Worm (Caenorhabditis elegans): Measurements from ENCODE around the gene ZK856.11.

ZK856.11 gene

ce11 chrV:10216724-10217123 is 12.0 kb upstream of the ZK856.11 start, which contains the start of gene ZK856.14:
ZK856.14 (plus strand) TSS chrV:10217024.
- TF ChIP-seq pha-4 (GFP tag; IDR thresholded peaks at IDR 0.05) (no peak), pha-4 (tag; optimal IDR thresholded peaks at IDR 0.05) (no peak), dmd-6 (GFP tag; IDR thresholded peaks at IDR 0.05) (no peak), fos-1 (tag; optimal IDR thresholded peaks at IDR 0.05) (no peak), ceh-32 (tag; optimal IDR thresholded peaks at IDR 0.05; ENCODE audit: poor library complexity) (no peak), nhr-41 (GFP tag; IDR thresholded peaks at IDR 0.05) (no peak)

DNA sequence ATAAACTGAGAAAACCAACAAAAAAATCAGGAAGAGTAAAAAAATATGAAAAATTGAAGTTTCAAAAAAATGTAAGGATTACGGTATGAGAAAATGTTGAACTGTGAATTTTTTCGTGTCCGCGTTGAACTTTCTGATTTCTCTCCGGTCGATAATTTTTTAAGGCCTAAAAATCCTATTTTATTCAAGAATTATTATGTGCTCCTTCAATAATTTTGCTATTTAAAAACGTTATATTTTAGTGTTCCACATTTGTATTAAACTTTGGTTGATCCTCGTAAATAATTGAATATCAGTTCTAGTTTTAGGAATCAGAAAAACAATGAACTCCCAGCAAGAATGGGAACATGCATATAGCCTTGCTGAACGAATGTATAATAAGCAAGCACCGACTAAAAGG is 7.9 kb upstream of the ZK856.11 start, which contains the start of gene hpo-40:
Gene hpo-40 (plus strand): TSS at position 301 of the 400 bp plus-strand sequence.
- TF ChIP-seq lim-7 (GFP tag; IDR thresholded peaks at IDR 0.05) (no peak), dmd-9 (GFP tag; IDR thresholded peaks at IDR 0.05) (no peak), hif-1 (tag; optimal IDR thresholded peaks at IDR 0.05) (no peak), ctbp-1 (GFP tag; IDR thresholded peaks at IDR 0.05) (no peak), spr-3 (GFP tag; optimal IDR thresholded peaks at IDR 0.05) (no peak), unc-130 (GFP tag; optimal IDR thresholded peaks at IDR 0.05) (no peak), mxl-3 (GFP tag; optimal IDR thresholded peaks at IDR 0.05) (no peak), egl-43 (GFP tag; IDR thresholded peaks at IDR 0.05) (no peak), dmd-8 (GFP tag; IDR thresholded peaks at IDR 0.05) (no peak), egl-27 (tag; optimal IDR thresholded peaks at IDR 0.05) (no peak), ceh-20 (GFP tag; IDR thresholded peaks at IDR 0.05) (no peak), D1046.2 (GFP tag; IDR thresholded peaks at IDR 0.05) (no peak), lin-39 (tag; optimal IDR thresholded peaks at IDR 0.05) (no peak), nhr-237 (tag; optimal IDR thresholded peaks at IDR 0.05) (no peak), mes-2 (tag; optimal IDR thresholded peaks at IDR 0.05; ENCODE audit: poor library complexity, severe bottlenecking) (no peak), nhr-102 (tag; optimal IDR thresholded peaks at IDR 0.05) (no peak), attf-4 (tag; optimal IDR thresholded peaks at IDR 0.05) (no peak)

DNA sequence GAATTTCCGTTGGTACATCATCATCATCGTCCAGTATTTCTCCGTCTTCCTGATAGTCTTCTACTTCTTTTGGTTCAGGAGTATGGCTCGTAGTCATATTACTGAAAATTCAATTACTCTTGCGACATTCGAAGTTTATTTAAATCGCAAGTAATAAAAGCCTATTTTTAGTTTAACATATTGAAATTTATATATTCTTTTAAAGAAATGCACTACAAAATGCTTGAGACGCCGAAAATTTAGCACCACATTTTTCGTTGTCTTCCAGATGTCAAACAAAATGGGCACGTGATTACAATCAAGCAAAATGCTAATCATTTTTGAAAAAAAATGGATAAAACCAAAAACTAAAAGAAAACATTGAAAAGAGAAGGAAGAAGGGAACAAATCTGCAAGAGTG is 7.3 kb upstream of the ZK856.11 start, which contains the start of gene zhit-3:
Gene zhit-3 (minus strand): TSS at position 101 of the 400 bp plus-strand sequence.
- TF ChIP-seq D1046.2 (GFP tag; IDR thresholded peaks at IDR 0.05) (no peak), snpc-4 (tag; optimal IDR thresholded peaks at IDR 0.05) (no peak), F26F4.8 (GFP tag; conservative IDR thresholded peaks at IDR 0.05) (no peak), attf-4 (tag; optimal IDR thresholded peaks at IDR 0.05) (no peak), php-3 (GFP tag; IDR thresholded peaks at IDR 0.05) (no peak), daf-8 (GFP tag; IDR thresholded peaks at IDR 0.05) (no peak), tag-97 (GFP tag; IDR thresholded peaks at IDR 0.05) (no peak), gei-8 (GFP tag; optimal IDR thresholded peaks at IDR 0.05) (no peak)

ce11 chrV:10210244-10210643 is 5.5 kb upstream of the ZK856.11 start, which contains the start of gene tftc-3:
tftc-3 (minus strand) TSS chrV:10210344.
- TF ChIP-seq ceh-82 (tag; optimal IDR thresholded peaks at IDR 0.05), result no peak
- no peak for TF ChIP-seq snpc-4 (tag; optimal IDR thresholded peaks at IDR 0.05)
- TF ChIP-seq duxl-1 (tag; optimal IDR thresholded peaks at IDR 0.05; ENCODE audit: poor library complexity), result peak; percentile 35
- no peak for TF ChIP-seq T26A8.4 (GFP tag; IDR thresholded peaks at IDR 0.05)

DNA sequence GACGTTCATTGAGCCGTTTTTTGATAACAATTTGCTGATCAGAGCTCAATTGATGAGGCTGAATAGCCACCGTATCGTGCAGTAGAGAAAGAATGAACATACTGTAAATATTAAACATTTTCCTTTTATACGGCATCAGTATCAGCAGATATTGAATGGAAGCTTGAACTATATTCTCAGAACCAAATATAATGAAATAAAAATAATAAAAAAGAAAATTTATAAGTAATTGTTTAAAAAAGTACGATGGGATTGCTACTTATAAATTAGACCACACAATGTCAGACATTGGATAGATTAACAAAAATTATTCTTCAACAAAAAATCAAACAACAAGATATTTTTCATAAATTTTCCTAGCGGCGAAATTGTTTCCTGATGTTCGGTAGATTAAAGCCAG is 1.8 kb upstream of the ZK856.11 start, which contains the start of gene rpc-25:
Gene rpc-25 (minus strand): TSS at position 101 of the 400 bp plus-strand sequence.
- TF ChIP-seq mdt-29 (GFP tag; IDR thresholded peaks at IDR 0.05), result no peak
- TF ChIP-seq ZK546.5 (tag; optimal IDR thresholded peaks at IDR 0.05), result no peak
- TF ChIP-seq ztf-11 (tag; optimal IDR thresholded peaks at IDR 0.05), result no peak
- no peak for TF ChIP-seq spr-1 (tag; optimal IDR thresholded peaks at IDR 0.05)
- no peak for TF ChIP-seq daf-19 (GFP tag; conservative IDR thresholded peaks at IDR 0.05)
- no peak for TF ChIP-seq ceh-62 (tag; optimal IDR thresholded peaks at IDR 0.05)
- no peak for TF ChIP-seq nhr-48 (tag; optimal IDR thresholded peaks at IDR 0.05)
- no peak for TF ChIP-seq mdl-1 (tag; optimal IDR thresholded peaks at IDR 0.05)
- TF ChIP-seq pha-4 (GFP tag; IDR thresholded peaks at IDR 0.05), result no peak
- no peak for TF ChIP-seq pha-4 (tag; optimal IDR thresholded peaks at IDR 0.05)
- no peak for TF ChIP-seq F49E8.2 (tag; optimal IDR thresholded peaks at IDR 0.05; ENCODE audit: borderline replicate concordance)
- no peak for TF ChIP-seq unc-130 (GFP tag; optimal IDR thresholded peaks at IDR 0.05)
- TF ChIP-seq daf-16 (GFP tag; optimal IDR thresholded peaks at IDR 0.05), result no peak
- TF ChIP-seq daf-16 (tag; optimal IDR thresholded peaks at IDR 0.05), result no peak
- no peak for TF ChIP-seq unc-39 (tag; optimal IDR thresholded peaks at IDR 0.05)

Data from whole organism, L4 larva.